Worm (Caenorhabditis elegans): ENCODE results near the gene col-37.
A peak's percentile ranks its signal among the peaks of the same experiment; 100 is the strongest.

The col-37 gene

DNA sequence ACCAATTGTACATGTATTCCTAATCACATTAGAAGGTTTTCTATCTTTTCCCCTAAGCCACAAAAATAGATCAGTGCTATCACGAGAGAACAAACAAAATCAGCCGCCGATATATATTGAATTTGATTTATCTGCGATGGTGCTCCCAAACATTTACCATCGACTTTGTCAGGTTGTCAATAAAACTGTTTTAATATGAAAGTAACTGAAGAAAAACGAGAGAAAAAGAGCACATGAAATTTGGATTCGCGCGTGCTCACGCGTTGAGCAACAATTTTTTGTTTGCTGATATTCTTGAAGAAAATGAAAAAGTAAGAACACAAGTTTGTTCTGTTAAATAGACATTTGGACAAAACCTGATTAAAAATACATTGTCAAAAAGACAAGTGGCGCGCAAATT is 21.3 kb upstream of the col-37 start:
- TF ChIP-seq him-1 (tag; optimal IDR thresholded peaks at IDR 0.05) = no peak
- TF ChIP-seq hlh-26 (GFP tag; conservative IDR thresholded peaks at IDR 0.05) = no peak

ce11 chrV:12187344-12187743 is 19.8 kb upstream of the col-37 start, which contains the start of gene ZK863.8:
TSS of gene ZK863.8 (minus strand) at chrV:12187516.
- TF ChIP-seq lsy-27 (tag; optimal IDR thresholded peaks at IDR 0.05; ENCODE audit: borderline replicate concordance, insufficient read depth) (no peak), T26A5.8 (tag; optimal IDR thresholded peaks at IDR 0.05) (no peak), nfya-2 (GFP tag; IDR thresholded peaks at IDR 0.05) (no peak), attf-6 (GFP tag; IDR thresholded peaks at IDR 0.05) (no peak)

DNA sequence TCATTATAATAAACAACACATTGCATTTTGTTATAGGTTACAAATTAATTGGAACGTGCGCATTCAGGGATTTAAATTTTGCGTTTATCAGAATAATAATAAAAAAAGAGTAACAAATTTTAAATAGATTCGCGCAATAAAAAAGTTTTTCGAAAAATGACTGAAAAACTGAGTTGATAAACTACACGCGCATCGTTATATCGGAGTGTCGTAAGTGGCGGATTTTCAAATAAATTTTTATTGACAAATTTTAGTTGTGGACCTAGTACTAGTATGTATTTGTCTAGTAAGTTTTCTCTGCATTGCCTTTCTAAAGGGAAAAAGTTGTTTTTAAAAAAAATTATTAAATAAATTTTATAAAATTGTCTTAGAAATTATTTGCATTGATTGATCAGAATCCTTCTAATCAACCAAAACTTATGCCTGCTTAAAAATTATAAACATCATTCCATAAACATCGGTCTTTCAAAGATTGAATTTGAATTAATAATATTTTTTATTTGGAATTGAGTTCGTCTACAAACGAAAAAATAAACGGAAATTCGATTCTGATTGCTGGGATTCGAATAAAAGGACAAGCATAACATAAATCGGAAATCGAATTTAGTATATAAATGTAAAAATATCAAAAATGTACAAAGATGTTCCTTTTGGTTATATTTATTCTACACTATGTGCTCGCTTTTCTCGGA is 16.9 kb upstream of the col-37 start, which contains the start of gene srd-4:
Gene srd-4, plus strand, starts transcription at position 642 of the 692 bp plus-strand sequence.
- peak; percentile 47 for TF ChIP-seq efl-1 (GFP tag; optimal IDR thresholded peaks at IDR 0.05)
- TF ChIP-seq athp-1 (tag; optimal IDR thresholded peaks at IDR 0.05) = no peak
- TF ChIP-seq unc-130 (GFP tag; optimal IDR thresholded peaks at IDR 0.05) = no peak
- TF ChIP-seq lin-35 (GFP tag; optimal IDR thresholded peaks at IDR 0.05) = peak in 1 of 3 experiments; percentile 55
- TF ChIP-seq egrh-3 (GFP tag; IDR thresholded peaks at IDR 0.05) = no peak
- TF ChIP-seq B0336.3 (GFP tag; IDR thresholded peaks at IDR 0.05) = no peak
- no peak for TF ChIP-seq F23B12.7 (tag; optimal IDR thresholded peaks at IDR 0.05; ENCODE audit: insufficient read depth)
- peak; percentile 81 for TF ChIP-seq lin-54 (GFP tag; optimal IDR thresholded peaks at IDR 0.05)
- no peak for TF ChIP-seq F37B4.10 (GFP tag; IDR thresholded peaks at IDR 0.05)
- no peak for TF ChIP-seq let-526 (GFP tag; IDR thresholded peaks at IDR 0.05)
- no peak for TF ChIP-seq lin-40 (tag; optimal IDR thresholded peaks at IDR 0.05)
- no peak for TF ChIP-seq zim-3 (tag; optimal IDR thresholded peaks at IDR 0.05)
- peak; percentile 34 for TF ChIP-seq dpl-1 (GFP tag; optimal IDR thresholded peaks at IDR 0.05)
- TF ChIP-seq attf-3 (GFP tag; conservative IDR thresholded peaks at IDR 0.05) = peak; percentile 90

ce11 chrV:12183854-12184253 is 16.3 kb upstream of the col-37 start, which contains the start of gene usip-1:
TSS of gene usip-1 (minus strand) at chrV:12184194.
- no peak for TF ChIP-seq hmg-20 (GFP tag; IDR thresholded peaks at IDR 0.05)
- TF ChIP-seq T07F8.4 (tag; optimal IDR thresholded peaks at IDR 0.05) = no peak
- TF ChIP-seq Y56A3A.18 (GFP tag; IDR thresholded peaks at IDR 0.05) = no peak
- TF ChIP-seq mxl-1 (tag; optimal IDR thresholded peaks at IDR 0.05) = no peak
- no peak for TF ChIP-seq sptf-2 (GFP tag; optimal IDR thresholded peaks at IDR 0.05)
- no peak for TF ChIP-seq lir-1 (GFP tag; conservative IDR thresholded peaks at IDR 0.05)
- no peak for TF ChIP-seq xnd-1 (tag; optimal IDR thresholded peaks at IDR 0.05)
- no peak for TF ChIP-seq K12H6.12 (tag; optimal IDR thresholded peaks at IDR 0.05)
- TF ChIP-seq ceh-100 (GFP tag; IDR thresholded peaks at IDR 0.05) = no peak
- no peak for TF ChIP-seq dpl-1 (GFP tag; optimal IDR thresholded peaks at IDR 0.05)
- no peak for TF ChIP-seq ccch-3 (GFP tag; optimal IDR thresholded peaks at IDR 0.05)
- TF ChIP-seq ets-4 (GFP tag; optimal IDR thresholded peaks at IDR 0.05) = no peak
- TF ChIP-seq madf-8 (GFP tag; conservative IDR thresholded peaks at IDR 0.05) = no peak
- TF ChIP-seq snpc-3.4 (tag; optimal IDR thresholded peaks at IDR 0.05) = no peak
- TF ChIP-seq ceh-40 (GFP tag; IDR thresholded peaks at IDR 0.05) = no peak
- TF ChIP-seq lin-26 (GFP tag; IDR thresholded peaks at IDR 0.05) = no peak
- TF ChIP-seq hmg-1.2 (GFP tag; IDR thresholded peaks at IDR 0.05) = no peak
- no peak for TF ChIP-seq egrh-3 (GFP tag; IDR thresholded peaks at IDR 0.05)

Data from whole organism, young adult.